Worm (Caenorhabditis elegans): ENCODE data around the gene nrde-2.
A peak's percentile ranks its signal among the peaks of the same experiment; 100 is the strongest.

Gene nrde-2

DNA sequence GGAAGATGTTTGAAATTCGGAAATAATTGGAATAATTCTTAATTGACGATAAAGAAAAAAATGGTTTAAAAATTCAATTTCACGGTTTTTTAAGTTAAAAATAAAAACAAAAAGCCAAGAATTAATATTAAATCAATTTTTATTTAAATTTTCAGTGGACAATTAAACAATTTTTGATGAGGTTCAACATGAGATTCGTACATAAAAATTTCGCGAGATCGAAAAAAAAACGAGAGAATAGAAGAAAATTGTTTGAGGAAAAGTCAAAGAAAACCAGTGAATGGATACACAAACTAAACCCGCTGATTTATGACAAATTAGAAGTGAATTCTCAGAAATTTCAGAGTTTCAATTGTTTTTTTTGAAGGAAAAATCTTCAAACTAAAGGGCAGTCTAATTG is 22.6 kb upstream of the nrde-2 start, which contains the start of gene F54B3.2:
Gene F54B3.2, minus strand, starts transcription at position 101 of the 400 bp plus-strand sequence.
- no peak for TF ChIP-seq B0035.1 (tag; optimal IDR thresholded peaks at IDR 0.05)
- TF ChIP-seq ama-1 (optimal IDR thresholded peaks at IDR 0.05) = no peak
- TF ChIP-seq ama-1 (GFP tag; optimal IDR thresholded peaks at IDR 0.05) = no peak
- TF ChIP-seq ceh-91 (GFP tag; IDR thresholded peaks at IDR 0.05) = no peak
- TF ChIP-seq lag-1 (GFP tag; IDR thresholded peaks at IDR 0.05) = no peak
- TF ChIP-seq C06A6.2 (GFP tag; conservative IDR thresholded peaks at IDR 0.05) = no peak
- TF ChIP-seq chd-7 (tag; optimal IDR thresholded peaks at IDR 0.05) = no peak
- no peak for TF ChIP-seq cebp-1 (GFP tag; IDR thresholded peaks at IDR 0.05)
- no peak for TF ChIP-seq cebp-1 (tag; optimal IDR thresholded peaks at IDR 0.05)
- no peak for TF ChIP-seq K11D2.4 (GFP tag; IDR thresholded peaks at IDR 0.05)
- TF ChIP-seq ekl-4 (GFP tag; IDR thresholded peaks at IDR 0.05) = no peak
- TF ChIP-seq ztf-22 (GFP tag; optimal IDR thresholded peaks at IDR 0.05) = no peak
- TF ChIP-seq Y95B8A.8 (GFP tag; IDR thresholded peaks at IDR 0.05) = no peak

ce11 chrII:10261261-10261660 is 13.8 kb upstream of the nrde-2 start:
- TF ChIP-seq let-607 (tag; optimal IDR thresholded peaks at IDR 0.05) (no peak), F49E8.2 (tag; optimal IDR thresholded peaks at IDR 0.05; ENCODE audit: insufficient read depth) (no peak), F57A8.1 (GFP tag; optimal IDR thresholded peaks at IDR 0.05) (no peak), nhr-90 (tag; optimal IDR thresholded peaks at IDR 0.05) (no peak), lsl-1 (GFP tag; optimal IDR thresholded peaks at IDR 0.05) (no peak), die-1 (tag; optimal IDR thresholded peaks at IDR 0.05) (no peak), B0336.3 (GFP tag; IDR thresholded peaks at IDR 0.05) (no peak), athp-1 (tag; optimal IDR thresholded peaks at IDR 0.05) (no peak)

DNA sequence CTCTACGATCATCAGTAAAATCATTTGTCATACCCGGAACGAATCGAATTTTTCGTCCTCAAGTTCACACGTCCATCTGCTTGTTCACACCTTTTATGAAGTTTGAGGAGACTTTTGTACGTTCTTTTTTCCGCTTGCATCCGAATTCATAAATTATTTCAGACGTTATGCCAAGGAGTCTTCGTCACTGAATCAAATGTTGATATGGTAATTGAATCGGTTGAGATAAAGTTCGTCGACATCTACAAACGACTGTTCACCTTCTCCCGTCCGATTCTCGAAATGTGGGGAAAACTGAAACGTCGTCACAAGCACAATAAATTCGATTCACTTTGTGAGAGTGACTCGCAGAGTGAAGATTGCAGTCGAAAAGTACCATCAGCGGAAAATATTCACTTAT is 4.6 kb upstream of the nrde-2 start:
- TF ChIP-seq B0019.2 (GFP tag; conservative IDR thresholded peaks at IDR 0.05) (no peak), ekl-4 (GFP tag; IDR thresholded peaks at IDR 0.05) (no peak), F10E7.11 (tag; optimal IDR thresholded peaks at IDR 0.05) (no peak), gei-17 (GFP tag; optimal IDR thresholded peaks at IDR 0.05) (no peak), hlh-26 (GFP tag; conservative IDR thresholded peaks at IDR 0.05) (no peak), B0035.1 (tag; optimal IDR thresholded peaks at IDR 0.05) (no peak), egl-44 (GFP tag; IDR thresholded peaks at IDR 0.05) (no peak), rcor-1 (GFP tag; IDR thresholded peaks at IDR 0.05) (no peak), ztf-18 (tag; optimal IDR thresholded peaks at IDR 0.05) (no peak), ccch-3 (GFP tag; optimal IDR thresholded peaks at IDR 0.05) (no peak), F23B12.7 (tag; optimal IDR thresholded peaks at IDR 0.05; ENCODE audit: insufficient read depth) (no peak), F49E8.2 (tag; optimal IDR thresholded peaks at IDR 0.05; ENCODE audit: insufficient read depth) (no peak)

ce11 chrII:10250966-10251365 is 3.5 kb upstream of the nrde-2 start, which contains the start of gene F54B3.1:
Gene F54B3.1, plus strand, starts transcription at chrII:10251266.
- TF ChIP-seq snpc-3.4 (tag; optimal IDR thresholded peaks at IDR 0.05) = peak; percentile 6
- no peak for TF ChIP-seq nhr-120 (GFP tag; IDR thresholded peaks at IDR 0.05)

- peak; percentile 94 for TF ChIP-seq ceh-27 (GFP tag; optimal IDR thresholded peaks at IDR 0.05)
- TF ChIP-seq nhr-179 (tag; optimal IDR thresholded peaks at IDR 0.05) = no peak
- peak; percentile 34 for TF ChIP-seq F23B12.7 (tag; optimal IDR thresholded peaks at IDR 0.05; ENCODE audit: insufficient read depth)
- TF ChIP-seq dpff-1 (tag; optimal IDR thresholded peaks at IDR 0.05) = no peak
- peak; percentile 94 for TF ChIP-seq ekl-4 (GFP tag; IDR thresholded peaks at IDR 0.05)
- peak; percentile 47; the same call in 1 of the 2 replicates for TF ChIP-seq zfh-2 (GFP tag; conservative IDR thresholded peaks at IDR 0.05)
- peak; percentile 9 for TF ChIP-seq F22D6.2 (tag; optimal IDR thresholded peaks at IDR 0.05)
- TF ChIP-seq akir-1 (GFP tag; optimal IDR thresholded peaks at IDR 0.05) = peak; percentile 77
- peak; percentile 63; the same call in 1 of the 2 replicates for TF ChIP-seq attf-6 (GFP tag; IDR thresholded peaks at IDR 0.05)
- TF ChIP-seq athp-1 (tag; optimal IDR thresholded peaks at IDR 0.05) = peak; percentile 84
- peak; percentile 98 for TF ChIP-seq ztf-25 (GFP tag; IDR thresholded peaks at IDR 0.05)
- peak; percentile 93 for TF ChIP-seq lir-1 (GFP tag; conservative IDR thresholded peaks at IDR 0.05)
- TF ChIP-seq madf-6 (GFP tag; IDR thresholded peaks at IDR 0.05) = peak; percentile 81
- TF ChIP-seq rcor-1 (GFP tag; IDR thresholded peaks at IDR 0.05) = peak; percentile 97
These were observed 1.1 kb upstream of the nrde-2 start, which contains the start of gene atad-3 for ce11 chrII:10248355-10249041. Gene atad-3, plus strand, starts transcription at chrII:10248991.

Data from whole organism, young adult.